Worm (Caenorhabditis elegans): Measurements from ENCODE around the gene cnc-10.

- TF ChIP-seq pqm-1 (tag; optimal IDR thresholded peaks at IDR 0.05) (no peak), fkh-10 (GFP tag; optimal IDR thresholded peaks at IDR 0.05) (no peak), hlh-13 (GFP tag; optimal IDR thresholded peaks at IDR 0.05) (no peak), lin-11 (tag; optimal IDR thresholded peaks at IDR 0.05) (no peak)
These were observed 15.3 kb upstream of the cnc-10 start for ce11 chrV:11167745-11168144.

All from whole organism, late embryonic.